Worm (Caenorhabditis elegans): Measurements from ENCODE around the gene atfs-1.

atfs-1 gene

DNA sequence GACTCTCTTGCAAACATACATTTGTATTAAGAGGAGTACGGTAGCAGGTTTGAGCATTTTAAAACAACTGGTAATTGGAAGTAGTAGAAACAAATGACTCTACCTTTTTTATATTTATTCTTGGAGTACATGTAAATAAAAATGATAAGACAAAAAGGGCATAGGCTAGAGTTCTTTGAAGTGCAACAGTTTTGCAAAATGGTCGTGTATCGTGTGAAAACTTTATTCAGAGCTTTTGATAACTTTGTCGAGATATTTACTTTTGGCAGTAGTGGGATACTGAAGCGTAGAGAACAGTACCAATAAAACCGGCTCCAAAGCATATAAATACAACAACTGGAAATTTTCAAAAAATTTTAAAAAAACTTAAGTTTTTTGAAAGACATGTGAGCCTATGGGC, 26.8 kb upstream of the atfs-1 start, which contains the start of gene cest-1.1 (continued):
- TF ChIP-seq ceh-82 (tag; optimal IDR thresholded peaks at IDR 0.05) = no peak
- TF ChIP-seq daf-16 (GFP tag; optimal IDR thresholded peaks at IDR 0.05) = no peak
- TF ChIP-seq daf-16 (tag; optimal IDR thresholded peaks at IDR 0.05) = no peak

DNA sequence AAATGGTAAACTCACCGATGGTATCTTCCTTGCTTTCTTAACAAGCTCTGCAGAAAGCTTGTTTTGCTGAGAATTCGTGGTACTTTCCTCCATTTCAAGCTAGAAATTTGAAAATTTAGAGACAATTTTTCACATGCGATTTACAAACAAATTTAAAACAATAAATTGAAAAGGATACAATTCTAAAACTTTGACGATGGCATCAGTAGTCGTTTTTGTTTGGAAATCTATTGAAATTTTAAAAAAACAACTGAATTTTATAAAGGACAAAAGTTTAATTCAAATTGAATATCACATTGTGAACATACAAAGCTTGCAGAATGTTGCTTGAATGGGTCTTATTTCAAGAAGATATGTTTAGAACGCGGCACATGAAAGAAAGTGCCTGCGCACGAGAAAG, 25.8 kb upstream of the atfs-1 start, which contains the start of gene ocam-1:
Gene ocam-1 (minus strand): TSS at position 101 of the 400 bp plus-strand sequence.
- TF ChIP-seq zip-11 (GFP tag; IDR thresholded peaks at IDR 0.05) (no peak), nhr-28 (tag; optimal IDR thresholded peaks at IDR 0.05) (no peak), egl-27 (tag; optimal IDR thresholded peaks at IDR 0.05) (no peak), aha-1 (tag) (no peak), madf-5 (GFP tag; IDR thresholded peaks at IDR 0.05) (no peak), snpc-1.2 (GFP tag; IDR thresholded peaks at IDR 0.05) (no peak), php-3 (GFP tag; IDR thresholded peaks at IDR 0.05) (no peak), zfp-3 (GFP tag; conservative IDR thresholded peaks at IDR 0.05) (no peak), mxl-2 (GFP tag; conservative IDR thresholded peaks at IDR 0.05) (no peak), nhr-77 (tag; optimal IDR thresholded peaks at IDR 0.05) (no peak)

DNA sequence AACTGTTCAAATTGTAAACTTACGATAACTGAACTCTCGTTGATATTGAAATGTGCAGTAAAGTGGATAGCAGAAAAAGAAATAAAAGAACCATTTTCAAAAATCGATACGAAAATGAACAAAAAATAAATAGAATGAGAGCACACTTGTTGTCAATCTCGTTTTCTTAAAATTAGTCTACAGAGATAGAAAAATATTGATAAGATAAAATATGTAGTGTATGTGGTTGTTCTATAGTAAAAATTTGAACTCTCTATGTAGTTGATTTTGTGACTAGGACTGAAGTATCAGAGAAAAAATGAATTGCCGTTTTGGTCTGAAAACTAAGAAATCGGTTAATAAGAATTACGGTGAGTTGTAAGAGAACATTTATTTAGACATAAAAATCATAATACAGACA, 22.2 kb upstream of the atfs-1 start, which contains the start of gene cest-2.1:
Gene cest-2.1 (minus strand): TSS at position 198 of the 400 bp plus-strand sequence.
- TF ChIP-seq ama-1 (optimal IDR thresholded peaks at IDR 0.05) (no peak), zfp-3 (GFP tag; conservative IDR thresholded peaks at IDR 0.05) (no peak), daf-16 (GFP tag; optimal IDR thresholded peaks at IDR 0.05) (no peak), daf-16 (tag; optimal IDR thresholded peaks at IDR 0.05) (peak; percentile 38), saeg-2 (GFP tag; IDR thresholded peaks at IDR 0.05) (no peak), dve-1 (tag; optimal IDR thresholded peaks at IDR 0.05; ENCODE audit: insufficient read depth) (peak; percentile 11), ceh-32 (tag; optimal IDR thresholded peaks at IDR 0.05; ENCODE audit: poor library complexity) (no peak), dpl-1 (GFP tag; optimal IDR thresholded peaks at IDR 0.05) (no peak), F10B5.3 (tag; optimal IDR thresholded peaks at IDR 0.05) (no peak), unc-39 (tag; optimal IDR thresholded peaks at IDR 0.05) (no peak), lim-7 (GFP tag; IDR thresholded peaks at IDR 0.05) (no peak), nhr-28 (tag; optimal IDR thresholded peaks at IDR 0.05) (peak; percentile 72), R02D3.7 (tag; optimal IDR thresholded peaks at IDR 0.05) (no peak), spr-3 (GFP tag; optimal IDR thresholded peaks at IDR 0.05) (no peak), dmd-6 (GFP tag; IDR thresholded peaks at IDR 0.05) (peak; percentile 44; the same call in 1 of the 2 replicates), ceh-44 (GFP tag; IDR thresholded peaks at IDR 0.05) (no peak)

DNA sequence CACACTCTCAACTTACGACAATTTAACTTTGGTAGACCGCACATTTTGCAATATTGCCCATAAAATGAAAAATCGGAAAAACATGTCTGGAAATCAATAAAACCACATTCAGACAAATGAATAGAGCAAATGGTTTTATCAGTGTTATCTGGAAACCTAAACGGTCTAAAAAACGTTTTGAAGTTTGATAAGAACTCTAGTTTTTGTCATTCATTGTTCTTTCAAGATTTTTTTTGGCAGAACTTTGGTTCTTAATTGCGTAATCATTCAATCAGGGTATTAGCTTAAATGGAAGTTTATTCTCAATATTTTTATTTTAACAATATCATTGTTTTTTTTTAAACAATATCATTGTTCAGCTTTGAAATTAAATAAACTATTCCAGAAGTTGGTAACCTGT, 18.2 kb upstream of the atfs-1 start, which contains the start of gene cest-2.2:
Gene cest-2.2 (minus strand): TSS at position 140 of the 400 bp plus-strand sequence.
- no peak for TF ChIP-seq nhr-11 (tag; optimal IDR thresholded peaks at IDR 0.05)
- peak; percentile 51 for TF ChIP-seq nhr-28 (tag; optimal IDR thresholded peaks at IDR 0.05)
- no peak for TF ChIP-seq duxl-1 (tag; optimal IDR thresholded peaks at IDR 0.05; ENCODE audit: poor library complexity)
- TF ChIP-seq pqm-1 (tag; optimal IDR thresholded peaks at IDR 0.05) = peak; percentile 27
- peak; percentile 55 for TF ChIP-seq aha-1 (tag)
- no peak for TF ChIP-seq tag-97 (GFP tag; IDR thresholded peaks at IDR 0.05)
- no peak for TF ChIP-seq mdt-29 (GFP tag; IDR thresholded peaks at IDR 0.05)
- no peak for TF ChIP-seq zfp-3 (GFP tag; conservative IDR thresholded peaks at IDR 0.05)
- TF ChIP-seq fos-1 (tag; optimal IDR thresholded peaks at IDR 0.05) = no peak
- no peak for TF ChIP-seq daf-16 (GFP tag; optimal IDR thresholded peaks at IDR 0.05)
- TF ChIP-seq daf-16 (tag; optimal IDR thresholded peaks at IDR 0.05) = peak; percentile 62
- TF ChIP-seq dmd-6 (GFP tag; IDR thresholded peaks at IDR 0.05) = 0 out of 2 replicates have a peak, but pooled peaks have one; percentile 14
- TF ChIP-seq spr-1 (tag; optimal IDR thresholded peaks at IDR 0.05) = no peak
- TF ChIP-seq lin-29 (GFP tag; IDR thresholded peaks at IDR 0.05) = no peak
- peak; percentile 36 for TF ChIP-seq dve-1 (tag; optimal IDR thresholded peaks at IDR 0.05; ENCODE audit: insufficient read depth)
- no peak for TF ChIP-seq spr-3 (GFP tag; optimal IDR thresholded peaks at IDR 0.05)

DNA sequence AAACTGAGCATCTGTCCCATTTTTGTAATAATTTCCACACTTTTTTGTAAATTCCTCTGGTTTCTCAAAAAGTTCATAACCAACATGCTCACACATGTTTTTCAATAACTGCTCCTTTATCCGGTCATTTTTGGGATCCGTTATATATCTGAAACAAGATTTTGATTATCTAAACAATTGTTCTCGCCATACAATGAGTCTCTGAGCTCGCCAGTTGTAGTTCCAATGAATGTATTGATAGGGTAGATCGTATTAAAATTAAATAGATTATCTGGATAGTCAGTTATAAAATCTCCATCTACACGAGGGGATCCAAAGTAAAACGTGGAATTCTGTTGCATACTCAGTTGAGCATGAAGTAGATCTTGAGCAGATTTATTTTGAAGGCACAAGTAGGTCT, 16.9 kb upstream of the atfs-1 start:
- TF ChIP-seq dmd-6 (GFP tag; IDR thresholded peaks at IDR 0.05) = no peak
- no peak for TF ChIP-seq set-16 (GFP tag; IDR thresholded peaks at IDR 0.05)
- no peak for TF ChIP-seq Y5F2A.4 (GFP tag; optimal IDR thresholded peaks at IDR 0.05)
- no peak for TF ChIP-seq nhr-237 (tag; optimal IDR thresholded peaks at IDR 0.05)
- TF ChIP-seq ctbp-1 (GFP tag; IDR thresholded peaks at IDR 0.05) = no peak
- TF ChIP-seq unc-62 (GFP tag; optimal IDR thresholded peaks at IDR 0.05 in 1 of 2) = peak in 1 of 2 experiments; percentile 92
- TF ChIP-seq unc-62 (tag; optimal IDR thresholded peaks at IDR 0.05) = no peak
- no peak for TF ChIP-seq nhr-76 (tag; optimal IDR thresholded peaks at IDR 0.05)
- no peak for TF ChIP-seq F10B5.3 (tag; optimal IDR thresholded peaks at IDR 0.05)

Data from whole organism, L4 larva.